Fruit fly (Drosophila melanogaster) whole organism, adult: ENCODE measurements around the gene bero.

Source experiments
- CG12768 ChIP-seq: fragments of 200-800 bp; sonication (Bioruptor generic); optimal IDR thresholded peaks from 2 replicates; lab custom pipeline; 2017; ENCODE audit warnings: missing biosample characterization, missing genetic modification characterization, mild to moderate bottlenecking, moderate library complexity, missing genetic modification reagents
- CG1620 ChIP-seq: fragments of 200-800 bp; sonication (Bioruptor generic); optimal IDR thresholded peaks from 2 replicates; lab custom pipeline; 2016; ENCODE audit warnings: missing biosample characterization, missing genetic modification characterization
- CG33017 ChIP-seq: fragments of 200-800 bp; sonication (Bioruptor generic); optimal IDR thresholded peaks from 2 replicates; lab custom pipeline; 2018; ENCODE audit warnings: missing biosample characterization, mild to moderate bottlenecking, missing genetic modification characterization, moderate library complexity
- CG7101 ChIP-seq: fragments of 200-800 bp; sonication (Bioruptor generic); optimal IDR thresholded peaks from 2 replicates; lab custom pipeline; 2018; ENCODE audit warnings: missing biosample characterization, mild to moderate bottlenecking, missing genetic modification characterization, moderate library complexity
- Clk ChIP-seq: fragments of 200-800 bp; sonication (Bioruptor generic); optimal IDR thresholded peaks from 2 replicates; lab custom pipeline; 2017; ENCODE audit warnings: missing biosample characterization, missing genetic modification characterization
- Crg-1 ChIP-seq: fragments of 200-800 bp; sonication (Bioruptor generic); optimal IDR thresholded peaks from 2 replicates; lab custom pipeline; 2016; ENCODE audit warnings: missing biosample characterization, missing genetic modification characterization
- Hr96 ChIP-seq: fragments of 200-800 bp; sonication (Bioruptor generic); optimal IDR thresholded peaks from 2 replicates; lab custom pipeline; 2016; ENCODE audit warnings: missing biosample characterization, missing genetic modification characterization
- cic ChIP-seq: fragments of 200-800 bp; sonication (Bioruptor generic); optimal IDR thresholded peaks from 2 replicates; lab custom pipeline; 2017; ENCODE audit warnings: missing biosample characterization, mild to moderate bottlenecking, missing genetic modification characterization, moderate library complexity
- kay ChIP-seq: fragments of 200-800 bp; sonication (Bioruptor generic); peaks from one replicate; lab custom pipeline; 2016; ENCODE audit warnings: missing biosample characterization, missing genetic modification characterization, borderline replicate concordance
- pad ChIP-seq: fragments of 200-800 bp; sonication (Bioruptor generic); optimal IDR thresholded peaks from 3 replicates; lab custom pipeline; 2017; ENCODE audit warnings: missing biosample characterization, missing genetic modification characterization, mild to moderate bottlenecking, moderate library complexity, missing genetic modification reagents
- tj ChIP-seq: fragments of 200-800 bp; sonication (Bioruptor generic); optimal IDR thresholded peaks from 3 replicates; lab custom pipeline; 2017; ENCODE audit warnings: missing biosample characterization, mild to moderate bottlenecking, missing genetic modification characterization, moderate library complexity

DNA sequence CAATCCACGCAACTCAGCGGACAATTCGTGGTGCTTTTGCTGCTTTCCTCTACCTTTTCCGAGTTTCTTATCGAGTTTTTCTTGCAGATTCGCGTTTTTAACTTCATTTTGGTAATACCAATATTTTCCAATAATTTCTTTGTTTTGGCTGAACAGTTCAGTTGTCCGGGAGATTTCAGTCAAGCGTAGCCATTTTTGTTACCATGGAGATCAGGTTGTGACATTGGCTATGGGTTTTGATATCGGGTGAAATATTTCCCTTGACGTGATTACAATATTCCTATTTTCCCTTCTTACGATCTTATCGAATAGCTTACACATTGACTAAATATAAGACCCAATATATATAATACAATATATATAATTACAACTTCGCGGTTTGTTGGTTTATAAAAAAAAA, 23.0 kb upstream of the bero start, which contains the start of gene Oseg5:
- TF ChIP-seq Clk (GFP tag; lab: Kevin White, UChicago) = no peak
- TF ChIP-seq cic (GFP tag; lab: Kevin White, UChicago) = no peak
- no peak for TF ChIP-seq CG7101 (tag; lab: Kevin White, UChicago)
- TF ChIP-seq tj (GFP tag; lab: Kevin White, UChicago) = no peak
- TF ChIP-seq pad (GFP tag; lab: Kevin White, UChicago) = no peak
- TF ChIP-seq CG1620 (GFP tag; lab: Kevin White, UChicago) = no peak
- TF ChIP-seq CG33017 (tag; lab: Kevin White, UChicago) = no peak
- no peak for TF ChIP-seq Hr96 (GFP tag; lab: Kevin White, UChicago)
- no peak for TF ChIP-seq kay (GFP tag; lab: Kevin White, UChicago)
- no peak for TF ChIP-seq CG12768 (GFP tag; lab: Kevin White, UChicago)
- no peak for TF ChIP-seq Crg-1 (GFP tag; lab: Kevin White, UChicago)
